Fruit fly (Drosophila melanogaster) whole organism, embryonic: Measurements from ENCODE around the gene CG8281.

ENCODE experiments used
- B-H2 ChIP-seq: fragments of 200-800 bp; sonication (Bioruptor generic); optimal IDR thresholded peaks from 2 replicates; lab custom pipeline; 2018; ENCODE audit warnings: missing biosample characterization, mild to moderate bottlenecking, missing genetic modification characterization
- Bdp1 ChIP-seq: fragments of 200-800 bp; sonication (Bioruptor generic); optimal IDR thresholded peaks from 3 replicates; lab custom pipeline; 2016; ENCODE audit warnings: missing biosample characterization, missing genetic modification characterization
- CG1024 ChIP-seq: fragments of 200-800 bp; sonication (Bioruptor generic); IDR thresholded peaks from 2 replicates; pipeline ENCODE4 v1.3.6; 2022; ENCODE audit warnings: missing biosample characterization, missing genetic modification characterization
- CG14050 ChIP-seq: fragments of 200-800 bp; sonication (Bioruptor generic); IDR thresholded peaks from 3 replicates; pipeline ENCODE4 v1.3.6; 2022; ENCODE audit warnings: missing biosample characterization, missing genetic modification characterization
- CG14710 ChIP-seq: fragments of 200-800 bp; sonication (Bioruptor generic); optimal IDR thresholded peaks from 3 replicates; lab custom pipeline; 2019; ENCODE audit warnings: missing biosample characterization, mild to moderate bottlenecking, missing genetic modification characterization, moderate library complexity
- CG1602 ChIP-seq: fragments of 200-800 bp; sonication (Bioruptor generic); optimal IDR thresholded peaks from 3 replicates; lab custom pipeline; 2016; ENCODE audit warnings: missing biosample characterization, missing genetic modification characterization
- CG16815 ChIP-seq: fragments of 200-800 bp; sonication (Bioruptor generic); optimal IDR thresholded peaks from 3 replicates; lab custom pipeline; 2017; ENCODE audit warnings: missing biosample characterization, mild to moderate bottlenecking, missing genetic modification characterization
- CG2199 ChIP-seq: fragments of 200-800 bp; sonication (Bioruptor generic); IDR thresholded peaks from 3 replicates; pipeline ENCODE4 v1.3.6; 2022; ENCODE audit warnings: missing biosample characterization, missing genetic modification characterization
- CG30403 ChIP-seq: fragments of 200-800 bp; sonication (Bioruptor generic); optimal IDR thresholded peaks from 3 replicates; lab custom pipeline; 2016; ENCODE audit warnings: missing biosample characterization, missing genetic modification characterization
- CG31441 ChIP-seq: fragments of 200-800 bp; sonication (Bioruptor generic); IDR thresholded peaks from 2 replicates; pipeline ENCODE4 v1.3.6; 2022; ENCODE audit warnings: missing biosample characterization, missing genetic modification characterization
- CG3838 ChIP-seq: fragments of 200-800 bp; sonication (Bioruptor generic); optimal IDR thresholded peaks from 3 replicates; lab custom pipeline; 2016; ENCODE audit warnings: missing biosample characterization, missing genetic modification characterization
- CG4707 ChIP-seq: fragments of 200-800 bp; sonication (Bioruptor generic); optimal IDR thresholded peaks from 2 replicates; lab custom pipeline; 2018; ENCODE audit warnings: missing biosample characterization, mild to moderate bottlenecking, missing genetic modification characterization, moderate library complexity
- CG4854 ChIP-seq: fragments of 200-800 bp; sonication (Bioruptor generic); optimal IDR thresholded peaks from 2 replicates; lab custom pipeline; 2016; ENCODE audit warnings: missing biosample characterization, missing genetic modification characterization, inconsistent platforms
- CG7271 ChIP-seq: fragments of 200-800 bp; sonication (Bioruptor generic); optimal IDR thresholded peaks from 2 replicates; lab custom pipeline; 2018; ENCODE audit warnings: missing biosample characterization, mild to moderate bottlenecking, missing genetic modification characterization, moderate library complexity
- CG8290 ChIP-seq, 3 experiments: fragments of 200-800 bp; sonication (Bioruptor generic); optimal IDR thresholded peaks; 2 replicates each; lab custom pipeline; 2016 to 2019; ENCODE audit warnings: missing biosample characterization in 3 of 3, missing genetic modification characterization in 3 of 3, mild to moderate bottlenecking in 2 of 3, moderate library complexity in 1 of 3
- CG8388 ChIP-seq: fragments of 200-800 bp; sonication (Bioruptor generic); optimal IDR thresholded peaks from 2 replicates; lab custom pipeline; 2019; ENCODE audit warnings: missing biosample characterization, mild to moderate bottlenecking, missing genetic modification characterization, moderate library complexity
- CG9932 ChIP-seq: fragments of 200-800 bp; sonication (Bioruptor generic); IDR thresholded peaks from 2 replicates; pipeline ENCODE4 v1.3.6; 2022; ENCODE audit warnings: missing biosample characterization, missing genetic modification characterization
- Chrac-16 ChIP-seq: fragments of 200-800 bp; sonication (Bioruptor generic); optimal IDR thresholded peaks from 3 replicates; lab custom pipeline; 2016; ENCODE audit warnings: missing biosample characterization, missing genetic modification characterization
- Doc3 ChIP-seq: fragments of 200-800 bp; sonication (Bioruptor generic); IDR thresholded peaks from 3 replicates; pipeline ENCODE4 v1.3.6; 2022; ENCODE audit warnings: missing biosample characterization, missing genetic modification characterization; ENCODE audit not compliant: partially characterized antibody
- MBD-R2 ChIP-seq: fragments of 200-800 bp; sonication (Bioruptor generic); IDR thresholded peaks from 2 replicates; pipeline ENCODE4 v1.3.6; 2022; ENCODE audit warnings: missing biosample characterization, missing genetic modification characterization
- Oli ChIP-seq: fragments of 200-800 bp; sonication (Bioruptor generic); optimal IDR thresholded peaks from 2 replicates; lab custom pipeline; 2018; ENCODE audit warnings: missing biosample characterization, mild to moderate bottlenecking, missing genetic modification characterization, moderate library complexity
- Sin3A ChIP-seq: fragments of >200 bp; optimal IDR thresholded peaks from 2 replicates; lab custom pipeline; 2018
- Spps ChIP-seq: fragments of 200-800 bp; sonication (Bioruptor generic); optimal IDR thresholded peaks from 2 replicates; lab custom pipeline; 2018; ENCODE audit warnings: missing biosample characterization, mild to moderate bottlenecking, missing genetic modification characterization
- Tbp ChIP-seq: fragments of >200 bp; optimal IDR thresholded peaks from 2 replicates; lab custom pipeline; 2018; ENCODE audit warnings: missing biosample characterization, missing genetic modification characterization
- Xbp1 ChIP-seq: fragments of 200-800 bp; sonication (Bioruptor generic); optimal IDR thresholded peaks from 3 replicates; lab custom pipeline; 2016; ENCODE audit warnings: missing biosample characterization, mild to moderate bottlenecking, missing genetic modification characterization
- amos ChIP-seq: fragments of 200-800 bp; sonication (Bioruptor generic); IDR thresholded peaks from 2 replicates; pipeline ENCODE4 v1.3.6; 2022; ENCODE audit warnings: missing biosample characterization, missing genetic modification characterization; ENCODE audit not compliant: partially characterized antibody
- ash1 ChIP-seq: fragments of 200-800 bp; sonication (Bioruptor generic); optimal IDR thresholded peaks from 2 replicates; lab custom pipeline; 2018; ENCODE audit warnings: missing biosample characterization, mild to moderate bottlenecking, missing genetic modification characterization
- ato ChIP-seq: fragments of 200-800 bp; sonication (Bioruptor generic); IDR thresholded peaks from 2 replicates; pipeline ENCODE4 v1.3.6; 2022; ENCODE audit warnings: missing biosample characterization, missing genetic modification characterization; ENCODE audit not compliant: partially characterized antibody
- br ChIP-seq: fragments of >200 bp; optimal IDR thresholded peaks from 2 replicates; lab custom pipeline; 2017
- ci ChIP-seq: fragments of 200-800 bp; sonication (Bioruptor generic); IDR thresholded peaks from 3 replicates; pipeline ENCODE4 v1.3.6; 2022; ENCODE audit warnings: missing biosample characterization, missing genetic modification characterization
- cwo ChIP-seq: fragments of 200-800 bp; sonication (Bioruptor generic); optimal IDR thresholded peaks from 3 replicates; lab custom pipeline; 2017; ENCODE audit warnings: missing biosample characterization, missing genetic modification characterization, mild to moderate bottlenecking, moderate library complexity, missing genetic modification reagents
- dm ChIP-seq: fragments of 200-800 bp; sonication (Bioruptor generic); optimal IDR thresholded peaks from 3 replicates; lab custom pipeline; 2016; ENCODE audit warnings: missing biosample characterization, missing genetic modification characterization
- emc ChIP-seq: fragments of 200-800 bp; sonication (Bioruptor generic); optimal IDR thresholded peaks from 2 replicates; lab custom pipeline; 2016; ENCODE audit warnings: missing biosample characterization, missing genetic modification characterization
- ems ChIP-seq: fragments of 200-800 bp; sonication (Bioruptor generic); optimal IDR thresholded peaks from 3 replicates; lab custom pipeline; 2016; ENCODE audit warnings: missing biosample characterization, missing genetic modification characterization
- en ChIP-seq: fragments of 200-800 bp; sonication (Bioruptor generic); optimal IDR thresholded peaks from 2 replicates; lab custom pipeline; 2016; ENCODE audit warnings: missing biosample characterization, missing genetic modification characterization
- fd3F ChIP-seq: fragments of 200-800 bp; sonication (Bioruptor generic); optimal IDR thresholded peaks from 2 replicates; lab custom pipeline; 2018; ENCODE audit warnings: missing biosample characterization, mild to moderate bottlenecking, missing genetic modification characterization, moderate library complexity
- gcm ChIP-seq: fragments of 200-800 bp; sonication (Bioruptor generic); optimal IDR thresholded peaks from 2 replicates; lab custom pipeline; 2019; ENCODE audit warnings: missing biosample characterization, mild to moderate bottlenecking, missing genetic modification characterization, moderate library complexity
- grau ChIP-seq: fragments of 200-800 bp; optimal IDR thresholded peaks from 3 replicates; lab custom pipeline; 2019; ENCODE audit warnings: missing biosample characterization, mild to moderate bottlenecking, missing genetic modification characterization, moderate library complexity
- jigr1 ChIP-seq: fragments of 200-800 bp; sonication (Bioruptor generic); IDR thresholded peaks from 3 replicates; pipeline ENCODE4 v1.3.6; 2022; ENCODE audit warnings: missing biosample characterization, missing genetic modification characterization
- jumu ChIP-seq: fragments of 200-800 bp; sonication (Bioruptor generic); optimal IDR thresholded peaks from 3 replicates; lab custom pipeline; 2016; ENCODE audit warnings: missing biosample characterization, missing genetic modification characterization
- mld ChIP-seq: fragments of 200-800 bp; sonication (Bioruptor generic); IDR thresholded peaks from 3 replicates; pipeline ENCODE4 v1.3.6; 2022; ENCODE audit warnings: missing biosample characterization, missing genetic modification characterization; ENCODE audit not compliant: partially characterized antibody
- nau ChIP-seq: fragments of 200-800 bp; sonication (Bioruptor generic); optimal IDR thresholded peaks from 3 replicates; lab custom pipeline; 2017; ENCODE audit warnings: missing biosample characterization, mild to moderate bottlenecking, missing genetic modification characterization, missing genetic modification reagents
- prd ChIP-seq, 3 experiments: fragments of >200 bp in 2 of 3; fragments of 200-800 bp in 1 of 3; sonication (Bioruptor generic) in 1 of 3; optimal IDR thresholded peaks in 2 of 3; IDR thresholded peaks in 1 of 3; 2 replicates in 2 of 3; 3 replicates in 1 of 3; pipeline versions ENCODE4 v1.3.6 to Lab custom; 2017 to 2022; ENCODE audit warnings: missing biosample characterization in 1 of 3, missing genetic modification characterization in 1 of 3
- pzg ChIP-seq: fragments of 200-800 bp; sonication (Bioruptor generic); optimal IDR thresholded peaks from 3 replicates; lab custom pipeline; 2018; ENCODE audit warnings: missing biosample characterization, mild to moderate bottlenecking, missing genetic modification characterization, moderate library complexity
- ro ChIP-seq: fragments of 200-800 bp; sonication (Bioruptor generic); IDR thresholded peaks from 2 replicates; pipeline ENCODE4 v1.3.6; 2022; ENCODE audit warnings: missing biosample characterization, missing genetic modification characterization
- sens ChIP-seq: fragments of 200-800 bp; sonication (Bioruptor generic); peaks from one replicate; lab custom pipeline; 2016; ENCODE audit warnings: missing biosample characterization, missing genetic modification characterization
- sens-2 ChIP-seq: fragments of 200-800 bp; sonication (Bioruptor generic); IDR thresholded peaks from 2 replicates; pipeline ENCODE4 v1.3.6; 2022; ENCODE audit warnings: missing biosample characterization, missing genetic modification characterization
- sob ChIP-seq: fragments of 200-800 bp; sonication (Bioruptor generic); IDR thresholded peaks from 2 replicates; pipeline ENCODE4 v1.3.6; 2022; ENCODE audit warnings: missing biosample characterization, missing genetic modification characterization
- stwl ChIP-seq: fragments of 200-800 bp; sonication (Bioruptor generic); optimal IDR thresholded peaks from 3 replicates; lab custom pipeline; 2018; ENCODE audit warnings: missing biosample characterization, mild to moderate bottlenecking, missing genetic modification characterization, moderate library complexity
- trem ChIP-seq: fragments of 200-800 bp; optimal IDR thresholded peaks from 3 replicates; lab custom pipeline; 2019; ENCODE audit warnings: missing biosample characterization, mild to moderate bottlenecking, missing genetic modification characterization, moderate library complexity
- yki ChIP-seq: fragments of >200 bp; optimal IDR thresholded peaks from 3 replicates; lab custom pipeline; 2018
- zen ChIP-seq: fragments of 200-800 bp; sonication (Bioruptor generic); optimal IDR thresholded peaks from 3 replicates; lab custom pipeline; 2018; ENCODE audit warnings: missing biosample characterization, mild to moderate bottlenecking, missing genetic modification characterization, moderate library complexity

CG8281 gene

DNA sequence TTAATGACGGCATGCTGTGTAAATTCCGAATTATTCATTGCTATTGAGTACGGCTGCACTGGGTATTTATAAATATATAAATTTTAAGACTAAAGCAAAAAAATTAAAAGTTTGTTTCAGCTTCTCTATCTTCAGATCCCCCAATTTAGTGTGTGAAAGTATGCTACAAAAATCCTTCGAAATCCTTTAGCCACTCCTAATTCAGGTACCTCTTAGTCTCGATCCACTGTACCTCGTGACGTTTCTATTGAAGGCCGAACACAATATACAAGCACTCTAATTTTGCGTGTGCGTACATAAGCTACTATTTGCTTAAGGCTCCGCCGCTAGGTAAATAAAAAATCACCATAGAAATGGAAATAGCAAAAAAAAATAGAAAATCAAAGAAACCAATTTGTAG lies 45.7 kb upstream of the CG8281 start (continued):
- no peak for TF ChIP-seq jigr1
- TF ChIP-seq br (lab: Kevin White, UChicago), result no peak
- no peak for TF ChIP-seq CG4707 (GFP tag; lab: Kevin White, UChicago)
- no peak for TF ChIP-seq gcm (GFP tag; lab: Kevin White, UChicago)
- no peak for TF ChIP-seq ems (GFP tag; lab: Kevin White, UChicago)
- TF ChIP-seq sob (GFP tag; lab: Robert Waterston, UW), result no peak
- TF ChIP-seq sens (GFP tag; lab: Kevin White, UChicago), result no peak
- TF ChIP-seq MBD-R2 (GFP tag; lab: Robert Waterston, UW), result peak; percentile 30; the same call in 1 of the 2 replicates
- TF ChIP-seq sens-2 (GFP tag; lab: Robert Waterston, UW), result no peak; the same call in 1 of the 2 replicates
- TF ChIP-seq emc, result no peak
- TF ChIP-seq amos (GFP tag; lab: Robert Waterston, UW), result no peak
- TF ChIP-seq ato, result no peak
- TF ChIP-seq ro (GFP tag; lab: Robert Waterston, UW), result no peak
- TF ChIP-seq CG2199 (GFP tag; lab: Robert Waterston, UW), result no peak
- TF ChIP-seq mld, result no peak
- TF ChIP-seq Doc3 (GFP tag; lab: Robert Waterston, UW), result no peak
- TF ChIP-seq zen (tag; lab: Kevin White, UChicago), result no peak
- TF ChIP-seq yki (lab: Kevin White, UChicago), result no peak
- TF ChIP-seq CG3838, result no peak
- peak; percentile 31; the same call in 2 of the 3 replicates for TF ChIP-seq CG14050 (GFP tag; lab: Robert Waterston, UW)
- TF ChIP-seq ci (GFP tag; lab: Robert Waterston, UW), result no peak
- TF ChIP-seq CG14710, result no peak
- no peak for TF ChIP-seq dm (GFP tag; lab: Kevin White, UChicago)
- peak; percentile 29 for TF ChIP-seq Oli (tag; lab: Kevin White, UChicago)
- peak; percentile 18 for TF ChIP-seq Xbp1
- no peak for TF ChIP-seq Bdp1 (GFP tag; lab: Kevin White, UChicago)
- no peak for TF ChIP-seq CG31441 (GFP tag; lab: Robert Waterston, UW)
- TF ChIP-seq B-H2 (GFP tag; lab: Kevin White, UChicago), result peak; percentile 39
- no peak for TF ChIP-seq CG1602 (GFP tag; lab: Kevin White, UChicago)
- TF ChIP-seq grau, result peak; percentile 86
- no peak for TF ChIP-seq stwl (tag; lab: Kevin White, UChicago)
- no peak for TF ChIP-seq CG8290 (GFP tag; optimal IDR thresholded peaks at IDR 0.05; lab: Kevin White, UChicago)
- TF ChIP-seq CG8290 (tag; optimal IDR thresholded peaks at IDR 0.05; lab: Kevin White, UChicago), result peak in 1 of 2 experiments; percentile 31
- peak; percentile 8 for TF ChIP-seq CG16815
- TF ChIP-seq cwo (GFP tag; lab: Kevin White, UChicago), result no peak
- TF ChIP-seq Sin3A, result no peak
- no peak for TF ChIP-seq Tbp (GFP tag; lab: Kevin White, UChicago)
- TF ChIP-seq ash1, result no peak
- no peak for TF ChIP-seq CG4854
- TF ChIP-seq CG8388 (GFP tag; lab: Kevin White, UChicago), result no peak
- peak; percentile 2 for TF ChIP-seq jumu (GFP tag; lab: Kevin White, UChicago)
- TF ChIP-seq en (GFP tag; lab: Kevin White, UChicago), result no peak
- TF ChIP-seq trem (tag; lab: Kevin White, UChicago), result no peak
- peak; percentile 3 for TF ChIP-seq fd3F (GFP tag; lab: Kevin White, UChicago)
- no peak for TF ChIP-seq pzg (GFP tag; lab: Kevin White, UChicago)
- no peak for TF ChIP-seq CG1024
- TF ChIP-seq Chrac-16 (GFP tag; lab: Kevin White, UChicago), result no peak
- TF ChIP-seq prd (optimal IDR thresholded peaks at IDR 0.05; lab: Kevin White, UChicago), result no peak
- peak; percentile 41; the same call in 1 of the 3 replicates for TF ChIP-seq prd (GFP tag; IDR thresholded peaks at IDR 0.05; lab: Robert Waterston, UW)
- TF ChIP-seq nau (GFP tag; lab: Kevin White, UChicago), result no peak
- TF ChIP-seq CG7271 (tag; lab: Kevin White, UChicago), result no peak
- peak; percentile 25; the same call in 1 of the 2 replicates for TF ChIP-seq CG9932 (GFP tag; lab: Robert Waterston, UW)
- peak; percentile 1 for TF ChIP-seq CG30403 (GFP tag; lab: Kevin White, UChicago)
- TF ChIP-seq Spps, result no peak
